Worm (Caenorhabditis elegans): ENCODE results near the gene Y32G9A.3.

Y32G9A.3 gene

ce11 chrV:1921321-1921720 lies 10.1 kb downstream of the Y32G9A.3 start, which contains the start of gene gst-37:
TSS of gene gst-37 (plus strand) at chrV:1921621.
- no peak for TF ChIP-seq unc-120 (tag; optimal IDR thresholded peaks at IDR 0.05; ENCODE audit: poor library complexity, severe bottlenecking)
- TF ChIP-seq elt-1 (tag; optimal IDR thresholded peaks at IDR 0.05; ENCODE audit: borderline replicate concordance, insufficient read depth): no peak
- TF ChIP-seq lsy-2 (tag; optimal IDR thresholded peaks at IDR 0.05): no peak
- TF ChIP-seq snpc-4 (tag; optimal IDR thresholded peaks at IDR 0.05): no peak
- TF ChIP-seq lin-13 (tag; optimal IDR thresholded peaks at IDR 0.05): no peak
- no peak for TF ChIP-seq nhr-28 (tag; optimal IDR thresholded peaks at IDR 0.05)
- no peak for TF ChIP-seq unc-62 (GFP tag; optimal IDR thresholded peaks at IDR 0.05)
- no peak for TF ChIP-seq zip-8 (tag; optimal IDR thresholded peaks at IDR 0.05)
- no peak for TF ChIP-seq ceh-39 (tag; optimal IDR thresholded peaks at IDR 0.05)
- no peak for TF ChIP-seq nhr-237 (tag; optimal IDR thresholded peaks at IDR 0.05)
- no peak for TF ChIP-seq mls-2 (tag; optimal IDR thresholded peaks at IDR 0.05)
- no peak for TF ChIP-seq elt-3 (tag; optimal IDR thresholded peaks at IDR 0.05)
- no peak for TF ChIP-seq M03D4.4 (tag; optimal IDR thresholded peaks at IDR 0.05)
- no peak for TF ChIP-seq pha-4 (tag; optimal IDR thresholded peaks at IDR 0.05)

DNA sequence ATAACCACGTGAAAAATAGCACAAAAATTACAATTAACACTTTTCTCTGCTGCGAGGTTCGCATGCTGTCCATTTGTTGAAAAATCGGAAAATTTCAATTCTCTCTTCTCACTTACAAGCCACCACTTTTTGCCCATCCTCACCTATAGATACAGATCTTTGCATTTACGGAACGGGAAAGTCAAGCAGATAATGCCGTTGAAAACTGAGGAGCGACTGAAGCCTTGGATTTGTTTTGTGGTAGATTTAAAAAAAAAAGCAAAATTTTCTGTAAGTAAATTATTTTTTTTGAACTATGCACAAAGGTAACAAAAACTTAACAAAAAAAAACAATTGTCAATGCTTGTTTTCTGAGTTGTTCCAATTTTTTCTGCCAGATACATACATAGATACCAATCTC lies 14.3 kb downstream of the Y32G9A.3 start, which contains the start of gene T06A1.1:
Gene T06A1.1, minus strand, starts transcription at position 101 of the 400 bp plus-strand sequence.
- no peak for TF ChIP-seq flh-1 (GFP tag; optimal IDR thresholded peaks at IDR 0.05)
- no peak for TF ChIP-seq nhr-76 (tag; optimal IDR thresholded peaks at IDR 0.05)
- no peak for TF ChIP-seq drap-1 (GFP tag; optimal IDR thresholded peaks at IDR 0.05)
- no peak for TF ChIP-seq blmp-1 (tag; optimal IDR thresholded peaks at IDR 0.05)
- no peak for TF ChIP-seq tbx-8 (GFP tag; optimal IDR thresholded peaks at IDR 0.05)
- no peak for TF ChIP-seq nhr-2 (tag; optimal IDR thresholded peaks at IDR 0.05)

DNA sequence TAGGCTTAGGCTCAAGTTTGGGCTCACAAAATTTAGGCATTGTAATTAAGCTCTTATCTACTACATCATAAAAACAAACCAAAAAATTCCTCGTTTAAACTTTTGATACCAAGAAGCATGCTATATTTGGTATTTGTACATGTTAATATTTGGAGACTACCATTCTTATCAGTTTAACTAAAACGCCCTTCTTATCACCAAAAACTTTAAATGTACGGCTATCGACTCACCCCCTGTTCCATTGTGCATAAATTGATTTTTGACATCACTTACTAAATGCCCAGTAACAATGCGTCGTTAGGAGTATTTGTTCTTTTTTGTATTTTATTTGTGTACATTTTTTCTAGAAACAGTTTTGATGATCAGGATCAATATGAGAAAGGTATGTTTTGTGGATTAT lies 15.8 kb downstream of the Y32G9A.3 start, which contains the start of gene T06A1.5:
Gene T06A1.5, plus strand, starts transcription at position 209 of the 400 bp plus-strand sequence.
- TF ChIP-seq ztf-11 (tag; optimal IDR thresholded peaks at IDR 0.05): no peak
- no peak for TF ChIP-seq nhr-12 (tag; optimal IDR thresholded peaks at IDR 0.05)
- no peak for TF ChIP-seq pha-4 (tag; optimal IDR thresholded peaks at IDR 0.05)
- TF ChIP-seq bed-3 (GFP tag; optimal IDR thresholded peaks at IDR 0.05): no peak
- TF ChIP-seq elt-1 (tag; optimal IDR thresholded peaks at IDR 0.05; ENCODE audit: borderline replicate concordance, insufficient read depth): no peak
- TF ChIP-seq zip-8 (tag; optimal IDR thresholded peaks at IDR 0.05): no peak
- no peak for TF ChIP-seq ham-2 (GFP tag; optimal IDR thresholded peaks at IDR 0.05)
- TF ChIP-seq unc-62 (GFP tag; optimal IDR thresholded peaks at IDR 0.05): no peak
- no peak for TF ChIP-seq sem-2 (GFP tag; optimal IDR thresholded peaks at IDR 0.05)
- TF ChIP-seq nhr-237 (tag; optimal IDR thresholded peaks at IDR 0.05): no peak
- no peak for TF ChIP-seq mep-1 (tag; optimal IDR thresholded peaks at IDR 0.05)
- TF ChIP-seq ceh-39 (tag; optimal IDR thresholded peaks at IDR 0.05): no peak
- TF ChIP-seq ceh-43 (GFP tag; optimal IDR thresholded peaks at IDR 0.05): no peak
- TF ChIP-seq unc-120 (tag; optimal IDR thresholded peaks at IDR 0.05; ENCODE audit: poor library complexity, severe bottlenecking): no peak
- TF ChIP-seq ces-1 (GFP tag; optimal IDR thresholded peaks at IDR 0.05): no peak
- TF ChIP-seq hlh-1 (tag; optimal IDR thresholded peaks at IDR 0.05): no peak
- TF ChIP-seq blmp-1 (tag; optimal IDR thresholded peaks at IDR 0.05): no peak
- no peak for TF ChIP-seq lsy-2 (tag; optimal IDR thresholded peaks at IDR 0.05)
- TF ChIP-seq cnd-1 (tag; optimal IDR thresholded peaks at IDR 0.05): no peak
- no peak for TF ChIP-seq snpc-4 (tag; optimal IDR thresholded peaks at IDR 0.05)

ce11 chrV:1928473-1928872 lies 17.3 kb downstream of the Y32G9A.3 start:
- TF ChIP-seq lin-13 (tag; optimal IDR thresholded peaks at IDR 0.05): no peak
- no peak for TF ChIP-seq unc-62 (GFP tag; optimal IDR thresholded peaks at IDR 0.05)
- TF ChIP-seq ztf-11 (tag; optimal IDR thresholded peaks at IDR 0.05): no peak
- no peak for TF ChIP-seq mab-5 (tag; optimal IDR thresholded peaks at IDR 0.05)
- no peak for TF ChIP-seq unc-120 (tag; optimal IDR thresholded peaks at IDR 0.05; ENCODE audit: poor library complexity, severe bottlenecking)
- TF ChIP-seq ceh-39 (tag; optimal IDR thresholded peaks at IDR 0.05): no peak
- TF ChIP-seq drap-1 (GFP tag; optimal IDR thresholded peaks at IDR 0.05): no peak
- TF ChIP-seq lin-32 (GFP tag; optimal IDR thresholded peaks at IDR 0.05): no peak
- TF ChIP-seq nhr-76 (tag; optimal IDR thresholded peaks at IDR 0.05): no peak
- no peak for TF ChIP-seq mep-1 (tag; optimal IDR thresholded peaks at IDR 0.05)
- TF ChIP-seq elt-1 (tag; optimal IDR thresholded peaks at IDR 0.05; ENCODE audit: borderline replicate concordance, insufficient read depth): no peak
- TF ChIP-seq ham-2 (GFP tag; optimal IDR thresholded peaks at IDR 0.05): no peak
- no peak for TF ChIP-seq elt-3 (tag; optimal IDR thresholded peaks at IDR 0.05)
- TF ChIP-seq M03D4.4 (tag; optimal IDR thresholded peaks at IDR 0.05): no peak

Data from whole organism, mixed stage, embryonic.